Fruit fly (Drosophila melanogaster) whole organism, adult: ENCODE measurements around the gene Atg16.

Experiments
- CG11617 ChIP-seq: fragments of 200-800 bp; sonication (Bioruptor generic); optimal IDR thresholded peaks from 2 replicates; lab custom pipeline; 2017; ENCODE audit warnings: mild to moderate bottlenecking, missing biosample characterization, missing genetic modification reagents, missing genetic modification characterization
- CG12768 ChIP-seq: fragments of 200-800 bp; sonication (Bioruptor generic); optimal IDR thresholded peaks from 2 replicates; lab custom pipeline; 2017; ENCODE audit warnings: missing biosample characterization, missing genetic modification characterization, mild to moderate bottlenecking, moderate library complexity, missing genetic modification reagents
- CG33017 ChIP-seq: fragments of 200-800 bp; sonication (Bioruptor generic); optimal IDR thresholded peaks from 2 replicates; lab custom pipeline; 2018; ENCODE audit warnings: missing biosample characterization, mild to moderate bottlenecking, missing genetic modification characterization, moderate library complexity
- CG5204 ChIP-seq: fragments of 200-800 bp; sonication (Bioruptor generic); optimal IDR thresholded peaks from 2 replicates; lab custom pipeline; 2016; ENCODE audit warnings: missing biosample characterization, missing genetic modification characterization
- CG7101 ChIP-seq: fragments of 200-800 bp; sonication (Bioruptor generic); optimal IDR thresholded peaks from 2 replicates; lab custom pipeline; 2018; ENCODE audit warnings: missing biosample characterization, mild to moderate bottlenecking, missing genetic modification characterization, moderate library complexity
- Clk ChIP-seq: fragments of 200-800 bp; sonication (Bioruptor generic); optimal IDR thresholded peaks from 2 replicates; lab custom pipeline; 2017; ENCODE audit warnings: missing biosample characterization, missing genetic modification characterization
- Crg-1 ChIP-seq: fragments of 200-800 bp; sonication (Bioruptor generic); optimal IDR thresholded peaks from 2 replicates; lab custom pipeline; 2016; ENCODE audit warnings: missing biosample characterization, missing genetic modification characterization
- Hr96 ChIP-seq: fragments of 200-800 bp; sonication (Bioruptor generic); optimal IDR thresholded peaks from 2 replicates; lab custom pipeline; 2016; ENCODE audit warnings: missing biosample characterization, missing genetic modification characterization
- bab1 ChIP-seq: fragments of 200-800 bp; sonication (Bioruptor generic); optimal IDR thresholded peaks from 3 replicates; lab custom pipeline; 2019; ENCODE audit warnings: missing biosample characterization, mild to moderate bottlenecking, missing genetic modification characterization, moderate library complexity
- cnc ChIP-seq, 2 experiments: fragments of >200 bp; optimal IDR thresholded peaks; 2 replicates each; lab custom pipeline; 2017
- kay ChIP-seq: fragments of 200-800 bp; sonication (Bioruptor generic); peaks from one replicate; lab custom pipeline; 2016; ENCODE audit warnings: missing biosample characterization, missing genetic modification characterization, borderline replicate concordance
- ovo ChIP-seq: fragments of 200-800 bp; sonication (Bioruptor generic); optimal IDR thresholded peaks from 2 replicates; lab custom pipeline; 2016; ENCODE audit warnings: missing biosample characterization, missing genetic modification characterization
- tj ChIP-seq: fragments of 200-800 bp; sonication (Bioruptor generic); optimal IDR thresholded peaks from 3 replicates; lab custom pipeline; 2017; ENCODE audit warnings: missing biosample characterization, mild to moderate bottlenecking, missing genetic modification characterization, moderate library complexity
- toe ChIP-seq: fragments of 200-800 bp; sonication (Bioruptor generic); optimal IDR thresholded peaks from 2 replicates; lab custom pipeline; 2016; ENCODE audit warnings: missing biosample characterization, missing genetic modification characterization

- TF ChIP-seq CG11617 (GFP tag; lab: Kevin White, UChicago) (no peak), toe (no peak), ovo (GFP tag; lab: Kevin White, UChicago) (no peak), Hr96 (GFP tag; lab: Kevin White, UChicago) (no peak), CG7101 (tag; lab: Kevin White, UChicago) (no peak), CG33017 (tag; lab: Kevin White, UChicago) (no peak), CG12768 (no peak), bab1 (GFP tag; lab: Kevin White, UChicago) (no peak), CG5204 (GFP tag; lab: Kevin White, UChicago) (no peak), kay (GFP tag; lab: Kevin White, UChicago) (no peak), cnc (optimal IDR thresholded peaks at IDR 0.05; lab: Kevin White, UChicago) (no peak), tj (GFP tag; lab: Kevin White, UChicago) (no peak), Crg-1 (no peak), Clk (GFP tag; lab: Kevin White, UChicago) (no peak)
These were observed 1.3 kb upstream of the Atg16 start, which contains the start of gene CG42592 for dm6 chr3R:29836188-29836587.
